Worm (Caenorhabditis elegans) whole organism, early embryonic: ENCODE data around the gene alr-1.

Experiments
- F13C5.2 ChIP-seq: sonication (generic microtip); optimal IDR thresholded peaks from 2 replicates; lab custom pipeline; 2017; ENCODE audit warnings: mild to moderate bottlenecking, missing genetic modification characterization, inconsistent platforms, missing compliant biosample characterization
- aly-1 ChIP-seq: sonication (generic microtip); optimal IDR thresholded peaks from 2 replicates; lab custom pipeline; 2016; ENCODE audit warnings: missing genetic modification characterization, missing compliant biosample characterization
- ama-1 ChIP-seq: fragments of 150-350 bp; optimal IDR thresholded peaks from 2 replicates; lab custom pipeline; 2014
- ceh-13 ChIP-seq: fragments of 200-800 bp; sonication (Bioruptor generic); optimal IDR thresholded peaks from 2 replicates; lab custom pipeline; 2018; ENCODE audit warnings: mild to moderate bottlenecking, missing genetic modification characterization, missing compliant biosample characterization
- ceh-36 ChIP-seq: sonication (generic microtip); optimal IDR thresholded peaks from 2 replicates; lab custom pipeline; 2016; ENCODE audit warnings: missing genetic modification characterization, inconsistent platforms, missing compliant biosample characterization
- ets-7 ChIP-seq: sonication (generic microtip); optimal IDR thresholded peaks from 2 replicates; lab custom pipeline; 2016; ENCODE audit warnings: missing genotype, missing genetic modification characterization, missing compliant biosample characterization
- flt-1 ChIP-seq: fragments of 200-800 bp; sonication (Bioruptor generic); IDR thresholded peaks from 2 replicates; pipeline ENCODE4 v1.3.6; 2022; ENCODE audit warnings: missing genetic modification characterization, missing compliant biosample characterization
- hmbx-1 ChIP-seq: sonication (generic microtip); optimal IDR thresholded peaks from 2 replicates; lab custom pipeline; 2016; ENCODE audit warnings: mild to moderate bottlenecking, missing genetic modification characterization, missing compliant biosample characterization
- hmg-4 ChIP-seq: fragments of 200-800 bp; sonication (Bioruptor generic); optimal IDR thresholded peaks from 2 replicates; lab custom pipeline; 2018; ENCODE audit warnings: mild to moderate bottlenecking, missing genetic modification characterization, missing compliant biosample characterization
- scrt-1 ChIP-seq: fragments of 200-800 bp; sonication (Bioruptor generic); IDR thresholded peaks from 2 replicates; pipeline ENCODE4 v1.3.6; 2022; ENCODE audit warnings: missing genetic modification characterization, missing compliant biosample characterization
- sea-1 ChIP-seq: fragments of 200-800 bp; sonication (Bioruptor generic); conservative IDR thresholded peaks from 2 replicates; pipeline ENCODE4 v1.3.6; 2022; ENCODE audit warnings: missing genetic modification characterization, missing compliant biosample characterization
- tbx-11 ChIP-seq: fragments of 200-800 bp; sonication (Bioruptor generic); IDR thresholded peaks from 2 replicates; pipeline ENCODE4 v1.3.6; 2022; ENCODE audit warnings: missing genetic modification characterization, missing compliant biosample characterization
- tbx-37 ChIP-seq: fragments of 200-800 bp; sonication (Bioruptor generic); conservative IDR thresholded peaks from 2 replicates; pipeline ENCODE4 v1.3.6; 2022; ENCODE audit warnings: missing genetic modification reagents, missing genetic modification characterization, missing compliant biosample characterization
- tra-4 ChIP-seq: sonication (generic microtip); optimal IDR thresholded peaks from 2 replicates; lab custom pipeline; 2017; ENCODE audit warnings: missing genetic modification characterization, missing compliant biosample characterization

DNA sequence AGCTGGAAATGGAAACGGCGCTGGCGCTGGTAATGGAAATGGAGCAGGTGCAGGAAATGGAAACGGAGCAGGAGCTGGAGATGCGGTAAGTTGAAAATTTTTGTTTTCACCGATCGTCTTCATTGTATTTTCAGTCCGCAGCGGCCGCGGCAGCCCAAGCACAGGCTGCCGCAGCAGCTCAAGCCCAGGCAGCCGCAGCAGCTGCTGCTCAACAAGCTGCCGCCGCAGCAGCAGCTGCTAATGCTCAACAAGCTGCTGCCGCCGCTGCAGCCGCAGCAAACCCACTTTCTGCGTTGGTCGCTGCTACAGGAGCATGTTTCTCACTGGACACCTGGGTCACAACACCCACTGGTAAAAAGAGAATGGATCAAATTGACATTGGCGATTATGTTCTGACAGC, 11.0 kb downstream of the alr-1 start:
- TF ChIP-seq ama-1 (lab: Kevin White, UChicago) (no peak), hmbx-1 (no peak), ets-7 (tag; lab: Kevin White, UChicago) (no peak), scrt-1 (GFP tag; lab: Robert Waterston, UW) (no peak), ceh-13 (GFP tag; lab: Kevin White, UChicago) (no peak), ceh-36 (tag; lab: Kevin White, UChicago) (no peak), hmg-4 (no peak), aly-1 (no peak), tbx-37 (no peak), sea-1 (GFP tag; lab: Robert Waterston, UW) (no peak), F13C5.2 (tag; lab: Kevin White, UChicago) (no peak), tra-4 (no peak), tbx-11 (GFP tag; lab: Robert Waterston, UW) (no peak), flt-1 (GFP tag; lab: Robert Waterston, UW) (no peak)
